Worm (Caenorhabditis elegans) whole organism, L2 larva: ENCODE measurements around the gene F09C6.12.

Experiments
- C34F6.9 ChIP-seq: fragments of 150-350 bp; optimal IDR thresholded peaks from 2 replicates; lab custom pipeline; 2014; ENCODE audit warnings: missing biosample characterization, missing genetic modification characterization
- F13H6.1 ChIP-seq: sonication (generic microtip); optimal IDR thresholded peaks from 2 replicates; lab custom pipeline; 2016; ENCODE audit warnings: missing genetic modification characterization, missing compliant biosample characterization
- R02D3.7 ChIP-seq: fragments of 150-350 bp; optimal IDR thresholded peaks from 2 replicates; lab custom pipeline; 2014; ENCODE audit warnings: missing biosample characterization, missing genetic modification characterization
- Y55F3AM.14 ChIP-seq: fragments of 200-800 bp; sonication (Bioruptor generic); optimal IDR thresholded peaks from 2 replicates; lab custom pipeline; 2018; ENCODE audit warnings: mild to moderate bottlenecking, missing genetic modification characterization, missing compliant biosample characterization
- ZK546.5 ChIP-seq: sonication (generic microtip); optimal IDR thresholded peaks from 2 replicates; lab custom pipeline; 2017; ENCODE audit warnings: missing biosample characterization, missing genetic modification characterization
- alr-1 ChIP-seq: fragments of 150-350 bp; optimal IDR thresholded peaks from 2 replicates; lab custom pipeline; 2014; ENCODE audit warnings: missing biosample characterization, missing genetic modification characterization
- aly-2 ChIP-seq: fragments of 150-350 bp; optimal IDR thresholded peaks from 2 replicates; lab custom pipeline; 2014; ENCODE audit warnings: missing biosample characterization, missing genetic modification characterization
- ama-1 ChIP-seq: fragments of 150-350 bp; optimal IDR thresholded peaks from 2 replicates; lab custom pipeline; 2018; ENCODE audit warnings: inconsistent platforms
- blmp-1 ChIP-seq: sonication (generic microtip); optimal IDR thresholded peaks from 2 replicates; lab custom pipeline; 2017; ENCODE audit warnings: missing genetic modification characterization, mild to moderate bottlenecking, missing compliant biosample characterization, antibody characterized with exemption, moderate library complexity; ENCODE audit not compliant: insufficient read depth
- ceh-16 ChIP-seq: fragments of 150-350 bp; optimal IDR thresholded peaks from 2 replicates; lab custom pipeline; 2014; ENCODE audit warnings: missing biosample characterization, missing genetic modification characterization
- ceh-82 ChIP-seq: fragments of 150-350 bp; optimal IDR thresholded peaks from 2 replicates; lab custom pipeline; 2014; ENCODE audit warnings: missing biosample characterization, missing genetic modification characterization
- crh-2 ChIP-seq: sonication (generic microtip); optimal IDR thresholded peaks from 2 replicates; lab custom pipeline; 2017; ENCODE audit warnings: missing biosample characterization, missing genetic modification characterization
- dmd-4 ChIP-seq: sonication (generic microtip); optimal IDR thresholded peaks from 2 replicates; lab custom pipeline; 2017; ENCODE audit warnings: missing biosample characterization, missing genetic modification characterization
- elt-1 ChIP-seq: fragments of 150-350 bp; optimal IDR thresholded peaks from 2 replicates; lab custom pipeline; 2014; ENCODE audit warnings: missing biosample characterization, missing genetic modification characterization
- elt-3 ChIP-seq: sonication (generic microtip); optimal IDR thresholded peaks from 2 replicates; lab custom pipeline; 2017; ENCODE audit warnings: missing biosample characterization, missing genetic modification characterization
- fos-1 ChIP-seq: fragments of 150-350 bp; optimal IDR thresholded peaks from 2 replicates; lab custom pipeline; 2014; ENCODE audit warnings: missing biosample characterization, missing genetic modification characterization
- gmeb-1 ChIP-seq: fragments of 150-350 bp; optimal IDR thresholded peaks from 2 replicates; lab custom pipeline; 2014; ENCODE audit warnings: missing biosample characterization, missing genetic modification characterization
- lin-11 ChIP-seq: fragments of 150-350 bp; sonication (generic microtip); optimal IDR thresholded peaks from 2 replicates; lab custom pipeline; 2014; ENCODE audit warnings: missing biosample characterization, missing genetic modification characterization, inconsistent platforms, mixed read lengths
- lin-13 ChIP-seq: fragments of 150-350 bp; optimal IDR thresholded peaks from 2 replicates; lab custom pipeline; 2014; ENCODE audit warnings: missing biosample characterization, missing genetic modification reagents, missing genetic modification characterization
- lin-39 ChIP-seq: fragments of 150-350 bp; optimal IDR thresholded peaks from 2 replicates; lab custom pipeline; 2014; ENCODE audit warnings: missing biosample characterization, missing genetic modification reagents, missing genetic modification characterization
- lsy-2 ChIP-seq, 2 experiments: fragments of 150-350 bp in 1 of 2; sonication (generic microtip) in 1 of 2; optimal IDR thresholded peaks; 2 replicates each; lab custom pipeline; 2014 to 2017; ENCODE audit warnings: missing biosample characterization in 2 of 2, missing genetic modification characterization in 2 of 2
- mab-5 ChIP-seq: fragments of 150-350 bp; optimal IDR thresholded peaks from 2 replicates; lab custom pipeline; 2014; ENCODE audit warnings: missing biosample characterization, missing genetic modification characterization
- mbf-1 ChIP-seq: sonication (generic microtip); optimal IDR thresholded peaks from 2 replicates; lab custom pipeline; 2017; ENCODE audit warnings: missing biosample characterization, missing genetic modification characterization
- mdl-1 ChIP-seq, 2 experiments: fragments of 150-350 bp in 1 of 2; sonication (generic microtip) in 1 of 2; optimal IDR thresholded peaks; 2 replicates each; lab custom pipeline; 2017; ENCODE audit warnings: missing biosample characterization in 2 of 2, missing genetic modification characterization in 2 of 2
- nhr-11 ChIP-seq: fragments of 150-350 bp; optimal IDR thresholded peaks from 2 replicates; lab custom pipeline; 2014; ENCODE audit warnings: missing biosample characterization, missing genetic modification characterization
- nhr-12 ChIP-seq: fragments of 150-350 bp; optimal IDR thresholded peaks from 2 replicates; lab custom pipeline; 2014; ENCODE audit warnings: missing biosample characterization, missing genetic modification characterization
- nhr-21 ChIP-seq: fragments of 150-350 bp; optimal IDR thresholded peaks from 2 replicates; lab custom pipeline; 2014; ENCODE audit warnings: missing biosample characterization, missing genetic modification characterization
- nhr-23 ChIP-seq: fragments of 150-350 bp; optimal IDR thresholded peaks from 2 replicates; lab custom pipeline; 2014; ENCODE audit warnings: missing biosample characterization, missing genetic modification reagents, missing genetic modification characterization
- nhr-237 ChIP-seq: fragments of 150-350 bp; optimal IDR thresholded peaks from 2 replicates; lab custom pipeline; 2014; ENCODE audit warnings: missing biosample characterization, missing genetic modification characterization
- nhr-25 ChIP-seq: fragments of 150-350 bp; sonication (generic microtip); optimal IDR thresholded peaks from 3 replicates; lab custom pipeline; 2014; ENCODE audit warnings: missing biosample characterization, missing genetic modification characterization
- nhr-77 ChIP-seq: fragments of 150-350 bp; optimal IDR thresholded peaks from 2 replicates; lab custom pipeline; 2014; ENCODE audit warnings: missing biosample characterization, missing genetic modification characterization
- peb-1 ChIP-seq: fragments of 150-350 bp; optimal IDR thresholded peaks from 2 replicates; lab custom pipeline; 2014; ENCODE audit warnings: missing biosample characterization, missing genetic modification characterization
- sem-4 ChIP-seq: fragments of 150-350 bp; optimal IDR thresholded peaks from 2 replicates; lab custom pipeline; 2014; ENCODE audit warnings: missing biosample characterization, missing genetic modification reagents, missing genetic modification characterization
- skn-1 ChIP-seq: sonication (generic microtip); optimal IDR thresholded peaks from 2 replicates; lab custom pipeline; 2017; ENCODE audit warnings: missing biosample characterization, missing genetic modification characterization
- sma-3 ChIP-seq: sonication (generic microtip); optimal IDR thresholded peaks from 2 replicates; lab custom pipeline; 2016; ENCODE audit warnings: missing genetic modification reagents, missing genetic modification characterization, missing compliant biosample characterization
- sma-9 ChIP-seq, 2 experiments: fragments of 150-350 bp in 1 of 2; sonication (generic microtip) in 1 of 2; optimal IDR thresholded peaks; 2 replicates each; lab custom pipeline; 2014 to 2016; ENCODE audit warnings: missing genetic modification characterization in 2 of 2, mild to moderate bottlenecking in 1 of 2, missing biosample characterization in 1 of 2, missing compliant biosample characterization in 1 of 2, missing genetic modification reagents in 1 of 2, moderate library complexity in 1 of 2
- unc-55 ChIP-seq: fragments of 150-350 bp; sonication (generic microtip); optimal IDR thresholded peaks from 3 replicates; lab custom pipeline; 2014; ENCODE audit warnings: missing biosample characterization, missing genetic modification reagents, missing genetic modification characterization
- unc-62 ChIP-seq: fragments of 150-350 bp; optimal IDR thresholded peaks from 2 replicates; lab custom pipeline; 2014; ENCODE audit warnings: missing biosample characterization, missing genetic modification reagents, missing genetic modification characterization
- zag-1 ChIP-seq: fragments of 150-350 bp; optimal IDR thresholded peaks from 2 replicates; lab custom pipeline; 2014; ENCODE audit warnings: missing biosample characterization, missing genetic modification characterization
- ztf-1 ChIP-seq: fragments of 200-800 bp; sonication (Bioruptor generic); conservative IDR thresholded peaks from 2 replicates; pipeline ENCODE4 v1.3.6; 2022; ENCODE audit warnings: missing genetic modification characterization, missing compliant biosample characterization
- ztf-4 ChIP-seq: fragments of 150-350 bp; optimal IDR thresholded peaks from 2 replicates; lab custom pipeline; 2014; ENCODE audit warnings: missing biosample characterization, missing genetic modification characterization

F09C6.12 gene

ce11 chrV:16871387-16871786 is 11.3 kb upstream of the F09C6.12 start, which contains the start of gene thn-4:
Gene thn-4 (minus strand): TSS chrV:16871487.
- TF ChIP-seq gmeb-1 (tag; lab: Kevin White, UChicago) = no peak
- TF ChIP-seq ceh-82 (tag; lab: Kevin White, UChicago) = no peak
- no peak for TF ChIP-seq crh-2 (tag; lab: Kevin White, UChicago)
- no peak for TF ChIP-seq unc-62
- no peak for TF ChIP-seq F13H6.1 (tag; lab: Kevin White, UChicago)
- no peak for TF ChIP-seq nhr-21
- TF ChIP-seq unc-55 (GFP tag; lab: Kevin White, UChicago) = no peak
- no peak for TF ChIP-seq sma-9 (GFP tag; optimal IDR thresholded peaks at IDR 0.05; lab: Kevin White, UChicago)
- TF ChIP-seq sma-9 (tag; optimal IDR thresholded peaks at IDR 0.05; lab: Kevin White, UChicago) = no peak
- TF ChIP-seq elt-1 (tag; lab: Kevin White, UChicago) = no peak
- no peak for TF ChIP-seq sem-4 (tag; lab: Kevin White, UChicago)
- TF ChIP-seq lsy-2 (tag; optimal IDR thresholded peaks at IDR 0.05; lab: Kevin White, UChicago) = no peak
- no peak for TF ChIP-seq nhr-23 (tag; lab: Kevin White, UChicago)
- no peak for TF ChIP-seq ztf-1 (GFP tag; lab: Robert Waterston, UW)
- TF ChIP-seq elt-3 = no peak
- no peak for TF ChIP-seq mab-5 (tag; lab: Kevin White, UChicago)
- TF ChIP-seq alr-1 (tag; lab: Kevin White, UChicago) = no peak

DNA sequence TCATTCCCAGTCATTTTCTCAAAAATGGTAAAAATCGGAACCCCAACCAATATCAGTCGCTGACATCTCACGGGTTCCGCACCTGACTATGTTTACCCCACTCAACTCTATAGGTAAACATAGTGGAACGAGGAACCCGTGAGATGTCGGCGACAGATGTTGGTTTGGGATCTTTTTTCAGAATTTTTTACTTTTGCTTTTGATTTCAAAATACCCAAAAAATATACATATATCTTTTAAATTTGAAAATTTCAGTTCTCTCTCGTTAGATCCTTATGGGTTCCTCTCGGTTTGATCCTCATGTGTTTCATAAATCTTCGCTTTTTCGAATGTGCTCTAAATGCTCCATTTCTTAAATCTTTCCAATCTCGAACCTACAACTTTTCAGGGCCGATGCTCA is 9.0 kb upstream of the F09C6.12 start, which contains the start of gene srw-23:
Gene srw-23 (plus strand): TSS at position 301 of the 400 bp plus-strand sequence.
- TF ChIP-seq aly-2 = no peak
- TF ChIP-seq F13H6.1 (tag; lab: Kevin White, UChicago) = no peak

DNA sequence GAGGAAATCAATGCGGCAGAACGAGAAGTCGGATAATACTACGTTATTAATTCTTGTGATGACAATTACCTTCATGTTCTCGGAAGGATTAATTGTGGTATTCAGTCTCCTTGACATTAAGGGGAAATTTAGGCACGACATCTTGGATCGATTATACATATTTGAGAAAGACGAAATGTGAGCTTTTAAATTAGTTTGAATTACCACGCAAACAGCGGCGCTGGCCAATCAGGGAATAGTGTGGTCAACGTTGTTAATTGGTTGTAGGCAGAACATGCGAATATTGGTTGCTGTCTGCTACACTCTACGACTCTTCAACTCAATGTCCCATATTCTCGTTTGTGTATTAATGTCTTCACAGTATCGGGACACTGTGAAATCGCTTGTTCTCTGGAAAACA is 7.7 kb upstream of the F09C6.12 start, which contains the start of gene F49A5.10:
Gene F49A5.10 (plus strand): TSS at position 301 of the 400 bp plus-strand sequence.
- TF ChIP-seq sem-4 (tag; lab: Kevin White, UChicago) = no peak
- no peak for TF ChIP-seq alr-1 (tag; lab: Kevin White, UChicago)
- TF ChIP-seq ZK546.5 (tag; lab: Kevin White, UChicago) = no peak
- no peak for TF ChIP-seq nhr-23 (tag; lab: Kevin White, UChicago)
- TF ChIP-seq unc-55 (GFP tag; lab: Kevin White, UChicago) = no peak
- TF ChIP-seq ceh-82 (tag; lab: Kevin White, UChicago) = no peak
- no peak for TF ChIP-seq lin-13 (GFP tag; lab: Kevin White, UChicago)
- TF ChIP-seq blmp-1 (tag; lab: Kevin White, UChicago) = no peak
- no peak for TF ChIP-seq lin-11 (tag; lab: Kevin White, UChicago)
- no peak for TF ChIP-seq Y55F3AM.14 (GFP tag; lab: Kevin White, UChicago)
- TF ChIP-seq R02D3.7 (tag; lab: Kevin White, UChicago) = no peak

- TF ChIP-seq sem-4 (tag; lab: Kevin White, UChicago) = no peak
- TF ChIP-seq skn-1 = no peak
- no peak for TF ChIP-seq nhr-21
- TF ChIP-seq mab-5 (tag; lab: Kevin White, UChicago) = no peak
- TF ChIP-seq sma-9 (GFP tag; optimal IDR thresholded peaks at IDR 0.05; lab: Kevin White, UChicago) = no peak
- no peak for TF ChIP-seq sma-9 (tag; optimal IDR thresholded peaks at IDR 0.05; lab: Kevin White, UChicago)
- TF ChIP-seq dmd-4 = no peak
- TF ChIP-seq unc-62 = no peak
- no peak for TF ChIP-seq peb-1 (tag; lab: Kevin White, UChicago)
- no peak for TF ChIP-seq fos-1
- TF ChIP-seq zag-1 = no peak
- no peak for TF ChIP-seq mbf-1 (tag; lab: Kevin White, UChicago)
- no peak for TF ChIP-seq nhr-11 (tag; lab: Kevin White, UChicago)
- TF ChIP-seq sma-3 (GFP tag; lab: Kevin White, UChicago) = no peak
- TF ChIP-seq lin-11 (tag; lab: Kevin White, UChicago) = no peak
- no peak for TF ChIP-seq nhr-25
- TF ChIP-seq nhr-237 (tag; lab: Kevin White, UChicago) = no peak
Measured at ce11 chrV:16879532-16879931, 3.1 kb upstream of the F09C6.12 start.

ce11 chrV:16880054-16880453 is 2.6 kb upstream of the F09C6.12 start, which contains the start of gene F09C6.3:
Gene F09C6.3 (minus strand): TSS chrV:16880154.
- no peak for TF ChIP-seq lin-39
- no peak for TF ChIP-seq elt-3
- TF ChIP-seq ama-1 (lab: Kevin White, UChicago) = no peak
- TF ChIP-seq ceh-16 (tag; lab: Kevin White, UChicago) = no peak
- TF ChIP-seq nhr-21 = no peak
- TF ChIP-seq ztf-1 (GFP tag; lab: Robert Waterston, UW) = no peak
- no peak for TF ChIP-seq R02D3.7 (tag; lab: Kevin White, UChicago)
- no peak for TF ChIP-seq mdl-1 (tag; optimal IDR thresholded peaks at IDR 0.05; lab: Kevin White, UChicago)
- TF ChIP-seq ztf-4 (tag; lab: Kevin White, UChicago) = no peak
- TF ChIP-seq nhr-77 (tag; lab: Kevin White, UChicago) = no peak
- no peak for TF ChIP-seq ZK546.5 (tag; lab: Kevin White, UChicago)
- no peak for TF ChIP-seq lin-11 (tag; lab: Kevin White, UChicago)
- TF ChIP-seq gmeb-1 (tag; lab: Kevin White, UChicago) = no peak
- TF ChIP-seq nhr-12 (tag; lab: Kevin White, UChicago) = no peak
- no peak for TF ChIP-seq dmd-4
- TF ChIP-seq unc-55 (GFP tag; lab: Kevin White, UChicago) = no peak
- TF ChIP-seq mbf-1 (tag; lab: Kevin White, UChicago) = no peak
- TF ChIP-seq zag-1 = no peak
- no peak for TF ChIP-seq C34F6.9 (tag; lab: Kevin White, UChicago)
- TF ChIP-seq nhr-237 (tag; lab: Kevin White, UChicago) = no peak
